Worm (Caenorhabditis elegans) whole organism, L4 larva: Measurements from ENCODE around the gene srbc-41.

Experiments
- D1046.2 ChIP-seq: fragments of 200-800 bp; sonication (Bioruptor generic); IDR thresholded peaks from 2 replicates; pipeline ENCODE4 v1.3.6; 2022; ENCODE audit warnings: missing genetic modification characterization, missing compliant biosample characterization
- F26F4.8 ChIP-seq: fragments of 200-800 bp; sonication (Bioruptor generic); conservative IDR thresholded peaks from 2 replicates; pipeline ENCODE4 v1.3.6; 2022; ENCODE audit warnings: missing genetic modification characterization, missing compliant biosample characterization
- R02D3.7 ChIP-seq: fragments of 150-350 bp; sonication (generic microtip); optimal IDR thresholded peaks from 3 replicates; lab custom pipeline; 2014; ENCODE audit warnings: missing biosample characterization, missing genetic modification characterization
- aha-1 ChIP-seq: fragments of 150-350 bp; peaks from one replicate; lab custom pipeline; 2014; ENCODE audit warnings: missing biosample characterization, missing genetic modification characterization
- ceh-20 ChIP-seq: fragments of 200-800 bp; sonication (Bioruptor generic); IDR thresholded peaks from 2 replicates; pipeline ENCODE4 v1.3.6; 2022; ENCODE audit warnings: missing genetic modification reagents, missing genetic modification characterization, missing compliant biosample characterization
- ceh-62 ChIP-seq: sonication (generic microtip); optimal IDR thresholded peaks from 2 replicates; lab custom pipeline; 2017; ENCODE audit warnings: missing biosample characterization, missing genetic modification characterization
- ces-1 ChIP-seq: fragments of 150-350 bp; sonication (generic microtip); optimal IDR thresholded peaks from 4 replicates; lab custom pipeline; 2014; ENCODE audit warnings: missing biosample characterization, missing genetic modification reagents, missing genetic modification characterization
- ctbp-1 ChIP-seq: fragments of 200-800 bp; sonication (Bioruptor generic); IDR thresholded peaks from 2 replicates; pipeline ENCODE4 v1.3.6; 2022; ENCODE audit warnings: missing genetic modification reagents, missing genetic modification characterization, missing compliant biosample characterization
- egl-27 ChIP-seq: sonication (generic microtip); optimal IDR thresholded peaks from 3 replicates; lab custom pipeline; 2017; ENCODE audit warnings: missing biosample characterization, missing genetic modification reagents, missing genetic modification characterization
- egl-43 ChIP-seq: fragments of 200-800 bp; sonication (Bioruptor generic); IDR thresholded peaks from 2 replicates; pipeline ENCODE4 v1.3.6; 2022; ENCODE audit warnings: missing genetic modification reagents, missing genetic modification characterization, missing compliant biosample characterization
- hlh-11 ChIP-seq: fragments of 200-800 bp; sonication (Bioruptor generic); optimal IDR thresholded peaks from 2 replicates; lab custom pipeline; 2018; ENCODE audit warnings: mild to moderate bottlenecking, missing genetic modification characterization, missing compliant biosample characterization
- lim-7 ChIP-seq: fragments of 200-800 bp; sonication (Bioruptor generic); IDR thresholded peaks from 2 replicates; pipeline ENCODE4 v1.3.6; 2022; ENCODE audit warnings: missing genetic modification characterization, missing compliant biosample characterization
- lin-15B ChIP-seq: fragments of 150-350 bp; sonication (generic microtip); optimal IDR thresholded peaks from 3 replicates; lab custom pipeline; 2014; ENCODE audit warnings: missing biosample characterization, missing genetic modification characterization
- lin-39 ChIP-seq: fragments of 150-350 bp; optimal IDR thresholded peaks from 2 replicates; lab custom pipeline; 2014; ENCODE audit warnings: missing biosample characterization, missing genetic modification reagents, missing genetic modification characterization
- mdl-1 ChIP-seq, 2 experiments: fragments of 150-350 bp in 1 of 2; sonication (generic microtip) in 1 of 2; optimal IDR thresholded peaks; 2 replicates each; lab custom pipeline; 2014 to 2017; ENCODE audit warnings: missing biosample characterization in 2 of 2, missing genetic modification characterization in 2 of 2
- mes-2 ChIP-seq: sonication (generic microtip); optimal IDR thresholded peaks from 2 replicates; lab custom pipeline; 2016; ENCODE audit warnings: missing genotype, mild to moderate bottlenecking, missing genetic modification characterization, missing compliant biosample characterization; ENCODE audit not compliant: poor library complexity, severe bottlenecking
- nhr-102 ChIP-seq: sonication (generic microtip); optimal IDR thresholded peaks from 2 replicates; lab custom pipeline; 2016; ENCODE audit warnings: mild to moderate bottlenecking, missing genetic modification characterization, moderate library complexity, missing compliant biosample characterization
- nhr-11 ChIP-seq: fragments of 150-350 bp; optimal IDR thresholded peaks from 2 replicates; lab custom pipeline; 2014; ENCODE audit warnings: missing biosample characterization, missing genetic modification characterization
- nhr-6 ChIP-seq: fragments of 150-350 bp; optimal IDR thresholded peaks from 2 replicates; lab custom pipeline; 2014; ENCODE audit warnings: missing biosample characterization, missing genetic modification characterization
- saeg-2 ChIP-seq: fragments of 200-800 bp; sonication (Bioruptor generic); IDR thresholded peaks from 2 replicates; pipeline ENCODE4 v1.3.6; 2022; ENCODE audit warnings: missing genetic modification reagents, missing genetic modification characterization, missing compliant biosample characterization
- set-16 ChIP-seq: fragments of 200-800 bp; sonication (Bioruptor generic); IDR thresholded peaks from 2 replicates; pipeline ENCODE4 v1.3.6; 2022; ENCODE audit warnings: missing genetic modification reagents, missing genetic modification characterization, missing compliant biosample characterization
- snpc-4 ChIP-seq: fragments of 150-350 bp; optimal IDR thresholded peaks from 2 replicates; lab custom pipeline; 2014; ENCODE audit warnings: missing biosample characterization, missing genetic modification characterization
- spr-3 ChIP-seq: fragments of 200-800 bp; sonication (Bioruptor generic); optimal IDR thresholded peaks from 2 replicates; lab custom pipeline; 2018; ENCODE audit warnings: mild to moderate bottlenecking, missing genetic modification characterization, missing compliant biosample characterization
- unc-62 ChIP-seq, 3 experiments: fragments of 150-350 bp in 1 of 3; sonication (generic microtip); optimal IDR thresholded peaks in 2 of 3; peaks in 1 of 3; 1 replicate in 1 of 3; 2 replicates in 2 of 3; lab custom pipeline; 2014 to 2017; ENCODE audit warnings: missing biosample characterization in 3 of 3, missing genetic modification characterization in 3 of 3, missing genetic modification reagents in 3 of 3, missing genotype in 1 of 3
- vab-7 ChIP-seq: fragments of 200-800 bp; sonication (Bioruptor generic); IDR thresholded peaks from 2 replicates; pipeline ENCODE4 v1.3.6; 2022; ENCODE audit warnings: missing genetic modification reagents, missing genetic modification characterization, missing compliant biosample characterization
- zag-1 ChIP-seq: fragments of 150-350 bp; optimal IDR thresholded peaks from 2 replicates; lab custom pipeline; 2014; ENCODE audit warnings: missing biosample characterization, missing genetic modification characterization
- ztf-7 ChIP-seq: fragments of 150-350 bp; optimal IDR thresholded peaks from 2 replicates; lab custom pipeline; 2014; ENCODE audit warnings: missing biosample characterization, missing genetic modification characterization

The srbc-41 gene

ce11 chrV:1569750-1570419 is 44.7 kb downstream of the srbc-41 start:
- no peak for TF ChIP-seq ztf-7 (tag; lab: Kevin White, UChicago)
- TF ChIP-seq aha-1 (tag; lab: Kevin White, UChicago) = peak; percentile 67
- TF ChIP-seq D1046.2 (GFP tag; lab: Robert Waterston, UW) = no peak
- no peak for TF ChIP-seq nhr-102 (tag; lab: Kevin White, UChicago)
- peak in 1 of 2 experiments; percentile 52 for TF ChIP-seq unc-62 (GFP tag; optimal IDR thresholded peaks at IDR 0.05 in 1 of 2; lab: Kevin White, UChicago)
- TF ChIP-seq unc-62 (tag; optimal IDR thresholded peaks at IDR 0.05; lab: Kevin White, UChicago) = no peak
- no peak for TF ChIP-seq ceh-62
- TF ChIP-seq snpc-4 (tag; lab: Kevin White, UChicago) = no peak
- no peak for TF ChIP-seq nhr-11
- no peak for TF ChIP-seq egl-43
- TF ChIP-seq egl-27 (tag; lab: Kevin White, UChicago) = no peak
- TF ChIP-seq lim-7 (GFP tag; lab: Robert Waterston, UW) = no peak

- TF ChIP-seq lim-7 (GFP tag; lab: Robert Waterston, UW) (no peak), F26F4.8 (GFP tag; lab: Robert Waterston, UW) (no peak), snpc-4 (tag; lab: Kevin White, UChicago) (no peak), vab-7 (no peak), ces-1 (GFP tag; lab: Kevin White, UChicago) (no peak), spr-3 (GFP tag; lab: Kevin White, UChicago) (no peak), saeg-2 (GFP tag; lab: Robert Waterston, UW) (no peak), zag-1 (tag; lab: Kevin White, UChicago) (no peak), nhr-6 (tag; lab: Kevin White, UChicago) (no peak), R02D3.7 (tag; lab: Kevin White, UChicago) (no peak), mdl-1 (tag; optimal IDR thresholded peaks at IDR 0.05; lab: Kevin White, UChicago) (no peak), hlh-11 (tag; lab: Kevin White, UChicago) (no peak), ctbp-1 (GFP tag; lab: Robert Waterston, UW) (no peak), ztf-7 (tag; lab: Kevin White, UChicago) (no peak), ceh-20 (GFP tag; lab: Robert Waterston, UW) (no peak), set-16 (GFP tag; lab: Robert Waterston, UW) (no peak), lin-15B (tag; lab: Kevin White, UChicago) (no peak), mes-2 (tag; lab: Kevin White, UChicago) (no peak), lin-39 (no peak), egl-43 (no peak)
- TF ChIP-seq, all 104 proteins: peak for 0
These were observed 47.9 kb downstream of the srbc-41 start, which contains the start of gene cdc-25.2 for ce11 chrV:1566776-1567175. Gene cdc-25.2, plus strand, starts transcription at chrV:1567076.
